Worm (Caenorhabditis elegans) whole organism, L1 larva: ENCODE data around the gene abhd-5.1.

Experiments used
- aly-2 ChIP-seq: fragments of 150-350 bp; optimal IDR thresholded peaks from 2 replicates; lab custom pipeline; 2014; ENCODE audit warnings: missing biosample characterization, missing genetic modification characterization
- ama-1 ChIP-seq: fragments of 150-350 bp; optimal IDR thresholded peaks from 2 replicates; lab custom pipeline; 2014
- ceh-8 ChIP-seq: fragments of 200-800 bp; sonication (Bioruptor generic); optimal IDR thresholded peaks from 2 replicates; lab custom pipeline; 2018; ENCODE audit warnings: mild to moderate bottlenecking, missing genetic modification characterization, moderate library complexity, missing compliant biosample characterization
- egl-27 ChIP-seq, 2 experiments: fragments of 150-350 bp in 1 of 2; sonication (generic microtip); optimal IDR thresholded peaks; 3 replicates each; lab custom pipeline; 2017 to 2018; ENCODE audit warnings: missing biosample characterization in 2 of 2, missing genetic modification characterization in 2 of 2, missing genetic modification reagents in 2 of 2
- elt-3 ChIP-seq, 6 experiments: fragments of 150-350 bp in 1 of 6; sonication (generic microtip); optimal IDR thresholded peaks; 2 replicates each; lab custom pipeline; 2017 to 2018; ENCODE audit warnings: missing biosample characterization in 6 of 6, missing genetic modification characterization in 6 of 6, inconsistent platforms in 1 of 6
- lsy-2 ChIP-seq, 2 experiments: fragments of 150-350 bp; optimal IDR thresholded peaks; 2 replicates each; lab custom pipeline; 2014; ENCODE audit warnings: missing biosample characterization in 2 of 2, missing genetic modification characterization in 2 of 2
- pag-3 ChIP-seq: sonication (generic microtip); optimal IDR thresholded peaks from 2 replicates; lab custom pipeline; 2017; ENCODE audit warnings: missing genetic modification characterization, mild to moderate bottlenecking, missing compliant biosample characterization, antibody characterized with exemption, borderline replicate concordance; ENCODE audit not compliant: insufficient read depth
- pqm-1 ChIP-seq: sonication (generic microtip); optimal IDR thresholded peaks from 3 replicates; lab custom pipeline; 2017; ENCODE audit warnings: missing biosample characterization, missing genetic modification characterization
- skn-1 ChIP-seq: fragments of 150-350 bp; optimal IDR thresholded peaks from 2 replicates; lab custom pipeline; 2014; ENCODE audit warnings: missing biosample characterization, missing genetic modification characterization
- tlp-1 ChIP-seq: fragments of 150-350 bp; optimal IDR thresholded peaks from 2 replicates; lab custom pipeline; 2014; ENCODE audit warnings: missing biosample characterization, missing genetic modification characterization
- unc-62 ChIP-seq: fragments of 150-350 bp; optimal IDR thresholded peaks from 2 replicates; lab custom pipeline; 2014; ENCODE audit warnings: missing biosample characterization, missing genetic modification reagents, missing genetic modification characterization
- unc-86 ChIP-seq: sonication (generic microtip); optimal IDR thresholded peaks from 2 replicates; lab custom pipeline; 2016; ENCODE audit warnings: missing genetic modification characterization, missing compliant biosample characterization

ce11 chrV:4851969-4852368 lies 4.5 kb downstream of the abhd-5.1 start:
- TF ChIP-seq egl-27 (tag; optimal IDR thresholded peaks at IDR 0.05; lab: Kevin White, UChicago) (no peak), aly-2 (tag; lab: Kevin White, UChicago) (no peak), elt-3 (tag; optimal IDR thresholded peaks at IDR 0.05; lab: Kevin White, UChicago) (no peak), ceh-8 (GFP tag; lab: Kevin White, UChicago) (no peak), tlp-1 (tag; lab: Kevin White, UChicago) (no peak), pqm-1 (tag; lab: Kevin White, UChicago) (no peak), ama-1 (lab: Kevin White, UChicago) (no peak), unc-86 (tag; lab: Kevin White, UChicago) (no peak), lsy-2 (tag; optimal IDR thresholded peaks at IDR 0.05; lab: Kevin White, UChicago) (no peak), skn-1 (no peak), unc-62 (GFP tag; lab: Kevin White, UChicago) (no peak), pag-3 (no peak)
